Worm (Caenorhabditis elegans) whole organism, L4 larva: Measurements from ENCODE around the gene Y43F8C.5.

Source experiments
- ceh-28 ChIP-seq: fragments of 150-350 bp; optimal IDR thresholded peaks from 2 replicates; lab custom pipeline; 2014; ENCODE audit warnings: missing biosample characterization, missing genetic modification reagents, missing genetic modification characterization
- daf-19 ChIP-seq: fragments of 200-800 bp; sonication (Bioruptor generic); conservative IDR thresholded peaks from 2 replicates; pipeline ENCODE4 v1.3.6; 2022; ENCODE audit warnings: missing genetic modification characterization, missing compliant biosample characterization
- hlh-11 ChIP-seq: fragments of 200-800 bp; sonication (Bioruptor generic); optimal IDR thresholded peaks from 2 replicates; lab custom pipeline; 2018; ENCODE audit warnings: mild to moderate bottlenecking, missing genetic modification characterization, missing compliant biosample characterization
- jun-1 ChIP-seq: fragments of 150-350 bp; optimal IDR thresholded peaks from 2 replicates; lab custom pipeline; 2014; ENCODE audit warnings: missing biosample characterization, missing genetic modification reagents, missing genetic modification characterization
- lin-13 ChIP-seq: fragments of 150-350 bp; optimal IDR thresholded peaks from 2 replicates; lab custom pipeline; 2014; ENCODE audit warnings: missing biosample characterization, missing genetic modification reagents, missing genetic modification characterization
- lin-15B ChIP-seq: fragments of 150-350 bp; sonication (generic microtip); optimal IDR thresholded peaks from 3 replicates; lab custom pipeline; 2014; ENCODE audit warnings: missing biosample characterization, missing genetic modification characterization
- lin-39 ChIP-seq: fragments of 150-350 bp; optimal IDR thresholded peaks from 2 replicates; lab custom pipeline; 2014; ENCODE audit warnings: missing biosample characterization, missing genetic modification reagents, missing genetic modification characterization
- nhr-76 ChIP-seq: fragments of 150-350 bp; optimal IDR thresholded peaks from 2 replicates; lab custom pipeline; 2014; ENCODE audit warnings: missing biosample characterization, missing genetic modification characterization
- pqm-1 ChIP-seq: sonication (generic microtip); optimal IDR thresholded peaks from 2 replicates; lab custom pipeline; 2017; ENCODE audit warnings: missing biosample characterization, missing genetic modification characterization
- zag-1 ChIP-seq: fragments of 150-350 bp; optimal IDR thresholded peaks from 2 replicates; lab custom pipeline; 2014; ENCODE audit warnings: missing biosample characterization, missing genetic modification characterization

- no peak for TF ChIP-seq daf-19
- TF ChIP-seq lin-39 (tag; lab: Kevin White, UChicago), result no peak
- TF ChIP-seq pqm-1 (tag; lab: Kevin White, UChicago), result no peak
- no peak for TF ChIP-seq hlh-11 (tag; lab: Kevin White, UChicago)
- no peak for TF ChIP-seq lin-13
- no peak for TF ChIP-seq jun-1
- peak; percentile 92 for TF ChIP-seq ceh-28 (tag; lab: Kevin White, UChicago)
- TF ChIP-seq lin-15B, result no peak
- TF ChIP-seq zag-1 (tag; lab: Kevin White, UChicago), result no peak
- no peak for TF ChIP-seq nhr-76 (tag; lab: Kevin White, UChicago)
Observed at ce11 chrV:19632948-19633347, 502 bp upstream of the Y43F8C.5 start.
